Worm (Caenorhabditis elegans): ENCODE measurements around the gene C39F7.1.

ce11 chrV:1232574-1232973 lies 27.6 kb upstream of the C39F7.1 start:
- TF ChIP-seq mab-5 (tag; optimal IDR thresholded peaks at IDR 0.05): no peak
- TF ChIP-seq elt-3 (tag; optimal IDR thresholded peaks at IDR 0.05): no peak
- TF ChIP-seq nhr-12 (tag; optimal IDR thresholded peaks at IDR 0.05): no peak
- no peak for TF ChIP-seq nhr-28 (tag; optimal IDR thresholded peaks at IDR 0.05)
- no peak for TF ChIP-seq unc-62 (GFP tag; optimal IDR thresholded peaks at IDR 0.05)
- TF ChIP-seq sem-2 (GFP tag; optimal IDR thresholded peaks at IDR 0.05): no peak
